Worm (Caenorhabditis elegans): ENCODE results near the gene mec-3.

ce11 chrIV:10461767-10462166, at the start of gene mec-3:
- TF ChIP-seq F26F4.8 (GFP tag; conservative IDR thresholded peaks at IDR 0.05) (no peak), mdl-1 (tag; optimal IDR thresholded peaks at IDR 0.05) (no peak), T20F7.1 (GFP tag; optimal IDR thresholded peaks at IDR 0.05) (no peak), snpc-4 (tag; optimal IDR thresholded peaks at IDR 0.05) (no peak), ceh-82 (tag; optimal IDR thresholded peaks at IDR 0.05) (no peak), dpl-1 (GFP tag; optimal IDR thresholded peaks at IDR 0.05) (no peak), egl-27 (tag; optimal IDR thresholded peaks at IDR 0.05) (no peak), F49E8.2 (tag; optimal IDR thresholded peaks at IDR 0.05; ENCODE audit: borderline replicate concordance) (no peak), hlh-11 (tag; optimal IDR thresholded peaks at IDR 0.05) (no peak), nhr-237 (tag; optimal IDR thresholded peaks at IDR 0.05) (no peak), attf-4 (tag; optimal IDR thresholded peaks at IDR 0.05) (no peak), zfp-3 (GFP tag; conservative IDR thresholded peaks at IDR 0.05) (no peak), hmg-1.1 (GFP tag; IDR thresholded peaks at IDR 0.05) (no peak)
